Fruit fly (Drosophila melanogaster) whole organism, embryonic: ENCODE results near the gene ari-1.

ENCODE experiments used
- CG14710 ChIP-seq: fragments of 200-800 bp; sonication (Bioruptor generic); optimal IDR thresholded peaks from 3 replicates; lab custom pipeline; 2019; ENCODE audit warnings: missing biosample characterization, mild to moderate bottlenecking, missing genetic modification characterization, moderate library complexity
- CG17361 ChIP-seq: fragments of 200-800 bp; sonication (Bioruptor generic); IDR thresholded peaks from 3 replicates; pipeline ENCODE4 v1.3.6; 2022; ENCODE audit warnings: missing biosample characterization, missing genetic modification characterization
- CG4360 ChIP-seq: fragments of 200-800 bp; sonication (Bioruptor generic); IDR thresholded peaks from 2 replicates; pipeline ENCODE4 v1.3.6; 2022; ENCODE audit warnings: missing biosample characterization, missing genetic modification characterization
- CG43689 ChIP-seq: fragments of 200-800 bp; sonication (Bioruptor generic); IDR thresholded peaks from 2 replicates; pipeline ENCODE4 v1.3.6; 2022; ENCODE audit warnings: missing biosample characterization, missing genetic modification characterization
- CG7786 ChIP-seq: fragments of 200-800 bp; sonication (Bioruptor generic); optimal IDR thresholded peaks from 2 replicates; lab custom pipeline; 2016; ENCODE audit warnings: missing biosample characterization, missing genetic modification characterization
- Chrac-16 ChIP-seq: fragments of 200-800 bp; sonication (Bioruptor generic); optimal IDR thresholded peaks from 3 replicates; lab custom pipeline; 2016; ENCODE audit warnings: missing biosample characterization, missing genetic modification characterization
- D19A ChIP-seq: fragments of 200-800 bp; optimal IDR thresholded peaks from 3 replicates; lab custom pipeline; 2019; ENCODE audit warnings: missing biosample characterization, mild to moderate bottlenecking, missing genetic modification characterization, moderate library complexity
- bcd ChIP-seq: fragments of 200-800 bp; sonication (Bioruptor generic); optimal IDR thresholded peaks from 2 replicates; lab custom pipeline; 2017; ENCODE audit warnings: missing biosample characterization, mild to moderate bottlenecking, missing genetic modification characterization
- cas ChIP-seq: fragments of 200-800 bp; sonication (Bioruptor generic); IDR thresholded peaks from 2 replicates; pipeline ENCODE4 v1.3.6; 2022; ENCODE audit warnings: missing biosample characterization, missing genetic modification characterization
- onecut ChIP-seq: fragments of 200-800 bp; sonication (Bioruptor generic); IDR thresholded peaks from 2 replicates; pipeline ENCODE4 v1.3.6; 2022; ENCODE audit warnings: missing biosample characterization, missing genetic modification characterization
- sr ChIP-seq: fragments of 200-800 bp; sonication (Bioruptor generic); IDR thresholded peaks from 3 replicates; pipeline ENCODE4 v1.3.6; 2022; ENCODE audit warnings: missing biosample characterization, missing genetic modification characterization

- TF ChIP-seq bcd (GFP tag; lab: Kevin White, UChicago): no peak
- no peak for TF ChIP-seq CG17361 (GFP tag; lab: Robert Waterston, UW)
- no peak for TF ChIP-seq cas (GFP tag; lab: Robert Waterston, UW)
- TF ChIP-seq sr (GFP tag; lab: Robert Waterston, UW): no peak
- no peak for TF ChIP-seq Chrac-16
- no peak for TF ChIP-seq CG4360
- no peak for TF ChIP-seq onecut (GFP tag; lab: Robert Waterston, UW)
- TF ChIP-seq CG43689 (GFP tag; lab: Robert Waterston, UW): no peak
- TF ChIP-seq CG7786 (GFP tag; lab: Kevin White, UChicago): no peak
- TF ChIP-seq CG14710 (tag; lab: Kevin White, UChicago): no peak
- TF ChIP-seq D19A: no peak
Observed at dm6 chrX:18106686-18107085, 30.9 kb downstream of the ari-1 start.
